Worm (Caenorhabditis elegans): ENCODE data around the gene sym-2.

The sym-2 gene

DNA sequence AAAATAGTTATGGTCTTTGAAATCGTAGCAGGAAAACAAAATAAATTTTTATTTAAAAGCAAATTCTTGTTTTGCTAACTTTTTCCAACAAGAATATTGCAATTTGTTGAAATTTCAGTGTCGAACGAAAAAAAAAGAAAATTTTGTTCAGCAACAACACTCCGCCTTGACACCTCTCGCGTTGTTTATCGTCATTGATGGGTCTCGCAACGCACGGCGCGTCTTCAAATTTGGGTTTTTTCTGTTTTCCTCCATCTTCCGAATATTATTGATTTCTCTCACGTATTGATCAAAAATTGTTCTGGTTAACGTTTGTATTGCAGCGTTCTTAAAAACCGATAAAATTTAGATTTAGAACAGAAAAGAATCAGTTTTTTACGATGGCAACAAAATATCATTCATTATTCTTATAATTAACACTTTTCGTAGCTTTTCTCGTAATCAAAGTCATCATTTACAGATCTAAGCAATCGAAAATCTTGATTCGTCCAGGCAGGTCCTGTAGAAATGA, 18.8 kb downstream of the sym-2 start, which contains the start of gene dpl-1:
dpl-1 (plus strand) TSS at position 461 of the 511 bp plus-strand sequence.
- TF ChIP-seq fkh-10 (GFP tag; optimal IDR thresholded peaks at IDR 0.05), result no peak
- peak; percentile 47 for TF ChIP-seq nhr-25 (tag; optimal IDR thresholded peaks at IDR 0.05)
- TF ChIP-seq lsy-12 (tag; optimal IDR thresholded peaks at IDR 0.05), result no peak
- no peak for TF ChIP-seq ama-1 (optimal IDR thresholded peaks at IDR 0.05)
- peak; percentile 74 for TF ChIP-seq pha-4 (tag; optimal IDR thresholded peaks at IDR 0.05)
- TF ChIP-seq nhr-43 (tag; optimal IDR thresholded peaks at IDR 0.05; ENCODE audit: poor library complexity, severe bottlenecking), result no peak
- TF ChIP-seq nfya-1 (tag; optimal IDR thresholded peaks at IDR 0.05; ENCODE audit: insufficient read depth), result peak; percentile 62
- TF ChIP-seq nhr-76 (tag; optimal IDR thresholded peaks at IDR 0.05), result no peak
- peak; percentile 21 for TF ChIP-seq elt-2 (tag; optimal IDR thresholded peaks at IDR 0.05)
- TF ChIP-seq nhr-23 (tag; optimal IDR thresholded peaks at IDR 0.05), result no peak
- TF ChIP-seq lin-15B (tag; optimal IDR thresholded peaks at IDR 0.05), result peak; percentile 63
- TF ChIP-seq egl-5 (tag; optimal IDR thresholded peaks at IDR 0.05), result peak; percentile 19
- TF ChIP-seq R02D3.7 (tag; optimal IDR thresholded peaks at IDR 0.05), result no peak
- TF ChIP-seq mml-1 (tag; optimal IDR thresholded peaks at IDR 0.05), result no peak
- TF ChIP-seq snpc-4 (tag; optimal IDR thresholded peaks at IDR 0.05), result no peak
- TF ChIP-seq lin-39 (tag; optimal IDR thresholded peaks at IDR 0.05), result no peak
- TF ChIP-seq nhr-11 (tag; optimal IDR thresholded peaks at IDR 0.05), result no peak
- no peak for TF ChIP-seq nhr-77 (tag; optimal IDR thresholded peaks at IDR 0.05)
- no peak for TF ChIP-seq nhr-237 (tag; optimal IDR thresholded peaks at IDR 0.05)

DNA sequence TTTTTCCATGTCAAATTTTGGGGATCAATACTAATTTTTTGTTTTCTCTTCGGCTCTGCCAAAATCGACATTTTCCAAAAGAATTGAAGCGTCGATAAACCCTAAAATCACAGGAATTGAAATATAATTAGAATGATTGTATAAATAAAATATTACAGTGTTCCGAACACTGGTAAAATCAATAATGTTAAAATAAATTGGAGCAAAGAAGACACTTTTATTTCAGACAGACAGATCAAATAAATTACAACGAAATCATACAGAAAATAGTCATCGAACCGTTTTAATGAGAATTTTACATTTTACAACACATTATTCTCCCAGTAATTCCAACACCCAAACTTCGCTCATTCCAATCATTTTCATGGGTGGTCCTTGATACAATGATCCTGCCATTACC, 20.6 kb downstream of the sym-2 start, which contains the start of gene T23G7.3:
T23G7.3 (minus strand) TSS at position 101 of the 400 bp plus-strand sequence.
- no peak for TF ChIP-seq nfya-1 (tag; optimal IDR thresholded peaks at IDR 0.05; ENCODE audit: insufficient read depth)
- TF ChIP-seq ztf-11 (tag; optimal IDR thresholded peaks at IDR 0.05), result no peak
- TF ChIP-seq pqm-1 (tag; optimal IDR thresholded peaks at IDR 0.05), result no peak
- TF ChIP-seq mdl-1 (tag; optimal IDR thresholded peaks at IDR 0.05), result no peak
- TF ChIP-seq pha-4 (tag; optimal IDR thresholded peaks at IDR 0.05), result no peak
- TF ChIP-seq ceh-9 (tag; optimal IDR thresholded peaks at IDR 0.05), result no peak
- TF ChIP-seq nhr-43 (tag; optimal IDR thresholded peaks at IDR 0.05; ENCODE audit: poor library complexity, severe bottlenecking), result no peak
- TF ChIP-seq ama-1 (optimal IDR thresholded peaks at IDR 0.05), result no peak
- TF ChIP-seq elt-2 (tag; optimal IDR thresholded peaks at IDR 0.05), result no peak
- no peak for TF ChIP-seq fos-1 (tag; optimal IDR thresholded peaks at IDR 0.05)
- TF ChIP-seq zag-1 (tag; optimal IDR thresholded peaks at IDR 0.05), result no peak
- TF ChIP-seq fkh-10 (GFP tag; optimal IDR thresholded peaks at IDR 0.05), result no peak
- no peak for TF ChIP-seq eor-1 (tag; optimal IDR thresholded peaks at IDR 0.05)
- TF ChIP-seq nhr-12 (tag; optimal IDR thresholded peaks at IDR 0.05), result no peak
- no peak for TF ChIP-seq skn-1 (tag; optimal IDR thresholded peaks at IDR 0.05)
- no peak for TF ChIP-seq nhr-28 (tag; optimal IDR thresholded peaks at IDR 0.05)
- no peak for TF ChIP-seq sea-2 (GFP tag; optimal IDR thresholded peaks at IDR 0.05)
- no peak for TF ChIP-seq ZK546.5 (tag; optimal IDR thresholded peaks at IDR 0.05)
- TF ChIP-seq egl-27 (tag; optimal IDR thresholded peaks at IDR 0.05), result no peak

DNA sequence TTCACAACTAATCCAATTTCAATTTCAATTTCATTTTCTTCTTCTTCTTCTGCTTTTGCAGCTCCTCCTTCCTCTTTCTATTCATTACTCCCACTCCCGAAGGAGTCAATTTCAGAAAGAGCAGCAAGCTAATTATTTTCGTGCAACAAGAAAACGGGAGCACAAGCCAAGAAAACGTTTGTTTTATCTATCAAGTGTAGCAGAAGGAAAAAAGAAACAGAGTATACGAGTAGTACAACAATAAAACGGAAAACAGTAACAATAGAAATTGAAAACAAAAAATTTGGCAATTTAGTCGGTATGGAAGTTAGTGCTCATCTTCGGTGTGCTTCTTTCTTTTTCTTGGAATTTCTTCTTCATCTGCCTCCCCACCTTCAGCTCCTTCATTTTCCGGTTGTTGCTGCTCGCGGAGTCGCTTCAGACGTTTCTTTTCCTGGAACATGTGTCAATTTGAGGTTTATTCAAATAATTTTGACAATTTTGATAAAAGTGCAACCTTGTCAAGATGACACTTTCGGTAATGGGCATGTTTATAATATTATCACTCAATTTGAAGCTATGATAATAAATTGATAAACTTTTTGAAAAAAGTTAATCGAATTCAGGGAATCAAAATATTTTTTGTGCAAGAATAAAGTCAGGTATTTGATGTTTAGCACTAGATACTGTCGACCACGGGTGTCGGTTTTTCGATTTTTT, 22.4 kb downstream of the sym-2 start, which contains the start of gene W07A12.8:
W07A12.8 (minus strand) TSS at position 51 of the 699 bp plus-strand sequence.
- no peak for TF ChIP-seq mml-1 (tag; optimal IDR thresholded peaks at IDR 0.05)
- peak; percentile 39 for TF ChIP-seq elt-2 (tag; optimal IDR thresholded peaks at IDR 0.05)
- TF ChIP-seq aly-2 (tag; optimal IDR thresholded peaks at IDR 0.05), result no peak

DNA sequence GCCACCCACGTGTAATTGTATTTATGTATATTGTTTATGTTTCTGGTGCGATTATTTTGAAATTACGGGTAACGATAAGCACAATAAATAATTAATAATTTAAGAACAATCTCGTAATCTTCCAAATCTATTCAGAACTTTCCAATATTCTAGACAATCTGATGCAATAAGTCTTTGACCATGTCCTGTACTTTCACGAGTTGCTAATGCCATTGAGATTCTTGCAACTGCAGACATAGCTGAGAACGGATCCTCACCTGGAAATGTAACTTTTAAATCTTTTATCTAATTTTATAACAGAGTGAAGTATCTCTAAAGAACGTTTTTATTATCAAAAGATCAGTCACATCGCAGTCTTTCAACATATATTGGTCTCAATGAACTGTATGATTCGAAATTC, 24.9 kb downstream of the sym-2 start:
- TF ChIP-seq snpc-4 (tag; optimal IDR thresholded peaks at IDR 0.05), result no peak
- TF ChIP-seq ama-1 (optimal IDR thresholded peaks at IDR 0.05), result peak; percentile 76
- TF ChIP-seq fkh-10 (GFP tag; optimal IDR thresholded peaks at IDR 0.05), result no peak
- TF ChIP-seq ztf-11 (tag; optimal IDR thresholded peaks at IDR 0.05), result no peak
- no peak for TF ChIP-seq nhr-28 (tag; optimal IDR thresholded peaks at IDR 0.05)
- TF ChIP-seq ceh-9 (tag; optimal IDR thresholded peaks at IDR 0.05), result no peak
- peak; percentile 1 for TF ChIP-seq nhr-43 (tag; optimal IDR thresholded peaks at IDR 0.05; ENCODE audit: poor library complexity, severe bottlenecking)

DNA sequence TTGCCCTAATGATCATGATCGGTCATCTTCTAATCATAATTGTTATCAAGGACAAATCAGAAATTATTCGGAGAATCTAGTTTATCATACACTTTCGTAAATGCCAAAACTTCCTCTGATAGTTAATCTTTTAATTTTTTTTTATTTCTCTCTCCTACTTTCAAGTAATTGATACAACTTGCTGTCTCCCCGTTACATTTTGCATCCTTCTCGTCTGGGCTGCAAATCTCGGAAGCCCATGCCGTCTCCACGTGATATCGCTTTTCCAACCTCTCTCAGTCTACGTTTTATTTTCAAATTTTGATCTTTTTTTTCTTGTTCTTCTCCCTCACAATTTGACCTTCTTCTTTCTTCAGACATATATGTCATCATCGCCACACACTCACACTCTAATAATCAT, 27.3 kb downstream of the sym-2 start, which contains the start of gene rhy-1:
rhy-1 (plus strand) TSS at position 357 of the 400 bp plus-strand sequence.
- TF ChIP-seq ceh-82 (tag; optimal IDR thresholded peaks at IDR 0.05) (no peak), ceh-9 (tag; optimal IDR thresholded peaks at IDR 0.05) (no peak), eor-1 (tag; optimal IDR thresholded peaks at IDR 0.05) (no peak), fkh-10 (GFP tag; optimal IDR thresholded peaks at IDR 0.05) (no peak), tbx-2 (tag; optimal IDR thresholded peaks at IDR 0.05) (no peak), pqm-1 (tag; optimal IDR thresholded peaks at IDR 0.05) (no peak), egl-27 (tag; optimal IDR thresholded peaks at IDR 0.05) (no peak), sea-2 (GFP tag; optimal IDR thresholded peaks at IDR 0.05) (no peak), skn-1 (tag; optimal IDR thresholded peaks at IDR 0.05) (no peak), nhr-237 (tag; optimal IDR thresholded peaks at IDR 0.05) (no peak), nhr-11 (tag; optimal IDR thresholded peaks at IDR 0.05) (no peak), lin-39 (tag; optimal IDR thresholded peaks at IDR 0.05) (no peak), nhr-23 (tag; optimal IDR thresholded peaks at IDR 0.05) (no peak), nhr-12 (tag; optimal IDR thresholded peaks at IDR 0.05) (no peak), pha-4 (tag; optimal IDR thresholded peaks at IDR 0.05) (no peak), nhr-67 (tag; optimal IDR thresholded peaks at IDR 0.05) (no peak), aly-2 (tag; optimal IDR thresholded peaks at IDR 0.05) (no peak), elt-2 (tag; optimal IDR thresholded peaks at IDR 0.05) (no peak)
